1 fruit fly cellular context compared by ENCODE assay signal in the genomic region with DNA sequence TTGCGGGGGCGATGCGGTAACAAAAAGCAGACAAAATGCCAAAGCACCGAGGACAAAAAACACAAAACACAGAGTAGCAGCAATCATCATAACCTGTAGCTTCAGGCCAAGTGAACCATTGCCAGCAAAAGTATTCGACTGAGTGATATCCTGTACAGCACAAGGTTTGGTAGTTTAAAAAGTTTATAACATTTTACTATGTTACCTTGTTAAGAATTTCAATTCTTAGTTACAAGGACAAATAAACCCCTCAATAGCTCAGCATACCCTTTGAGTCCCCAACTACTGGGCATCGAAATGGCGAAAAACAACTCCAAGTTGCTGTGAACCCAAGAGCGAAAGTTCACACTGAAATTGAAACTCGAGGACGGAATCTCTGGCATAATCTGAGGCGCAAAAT.
TF ChIP-seq lines count a peak whose summit lies in the region.

No protein-coding gene starts in this region.

TF ChIP-seq in whole organism, embryonic, 481 proteins besides CTCF, POLR2A, EP300 and RAD21 (continued from another document and continues in another):
- TF ChIP-seq kay (GFP tag; optimal IDR thresholded peaks at IDR 0.05; lab: Kevin White, UChicago) = no peak
- peak; percentile 42 for TF ChIP-seq Meics (GFP tag; optimal IDR thresholded peaks at IDR 0.05; lab: Kevin White, UChicago)
- TF ChIP-seq CG10654 (GFP tag; optimal IDR thresholded peaks at IDR 0.05; lab: Kevin White, UChicago) = no peak
- no peak for TF ChIP-seq Mes4 (GFP tag; optimal IDR thresholded peaks at IDR 0.05; lab: Kevin White, UChicago)
- no peak for TF ChIP-seq ap (GFP tag; IDR thresholded peaks at IDR 0.05; lab: Robert Waterston, UW)
- TF ChIP-seq ab (GFP tag; optimal IDR thresholded peaks at IDR 0.05; lab: Kevin White, UChicago) = no peak
- TF ChIP-seq kah (GFP tag; optimal IDR thresholded peaks at IDR 0.05; lab: Kevin White, UChicago) = no peak
- TF ChIP-seq oc (tag; optimal IDR thresholded peaks at IDR 0.05; lab: Kevin White, UChicago) = no peak
- no peak for TF ChIP-seq CG10462 (GFP tag; optimal IDR thresholded peaks at IDR 0.05; lab: Kevin White, UChicago)
- TF ChIP-seq cwo (GFP tag; optimal IDR thresholded peaks at IDR 0.05; lab: Kevin White, UChicago) = no peak
- TF ChIP-seq ttk (GFP tag; IDR thresholded peaks at IDR 0.05; lab: Robert Waterston, UW) = peak; percentile 33; the same call in 1 of the 2 replicates
- no peak for TF ChIP-seq wek (GFP tag; optimal IDR thresholded peaks at IDR 0.05; lab: Kevin White, UChicago)
- no peak for TF ChIP-seq Sry-β (GFP tag; optimal IDR thresholded peaks at IDR 0.05; lab: Kevin White, UChicago)
- TF ChIP-seq tin (GFP tag; optimal IDR thresholded peaks at IDR 0.05; lab: Kevin White, UChicago) = no peak
- TF ChIP-seq CG9215 (GFP tag; IDR thresholded peaks at IDR 0.05; lab: Robert Waterston, UW) = no peak
- no peak for TF ChIP-seq CG4820 (GFP tag; optimal IDR thresholded peaks at IDR 0.05; lab: Kevin White, UChicago)
- no peak for TF ChIP-seq CG11247 (GFP tag; IDR thresholded peaks at IDR 0.05; lab: Robert Waterston, UW)
- TF ChIP-seq Fer1 (GFP tag; optimal IDR thresholded peaks at IDR 0.05; lab: Kevin White, UChicago) = peak; percentile 17
- no peak for TF ChIP-seq Poxn (GFP tag; IDR thresholded peaks at IDR 0.05; lab: Robert Waterston, UW)
- TF ChIP-seq ranshi (GFP tag; IDR thresholded peaks at IDR 0.05; lab: Robert Waterston, UW) = no peak
- no peak for TF ChIP-seq peb (GFP tag; IDR thresholded peaks at IDR 0.05; lab: Robert Waterston, UW)
- TF ChIP-seq CG17612 (GFP tag; IDR thresholded peaks at IDR 0.05; lab: Robert Waterston, UW) = no peak
- TF ChIP-seq crc (GFP tag; optimal IDR thresholded peaks at IDR 0.05; lab: Kevin White, UChicago) = no peak
- TF ChIP-seq CG10147 (GFP tag; optimal IDR thresholded peaks at IDR 0.05; lab: Kevin White, UChicago) = no peak
- TF ChIP-seq CG5245 (GFP tag; optimal IDR thresholded peaks at IDR 0.05; lab: Kevin White, UChicago) = no peak
- TF ChIP-seq tna (GFP tag; IDR thresholded peaks at IDR 0.05; lab: Robert Waterston, UW; ENCODE audit: partially characterized antibody) = no peak
- no peak for TF ChIP-seq CG2116 (GFP tag; optimal IDR thresholded peaks at IDR 0.05; lab: Kevin White, UChicago)
- no peak for TF ChIP-seq yki (optimal IDR thresholded peaks at IDR 0.05; lab: Kevin White, UChicago)
- TF ChIP-seq CG5180 (GFP tag; optimal IDR thresholded peaks at IDR 0.05; lab: Kevin White, UChicago) = no peak
- TF ChIP-seq fd64A (GFP tag; optimal IDR thresholded peaks at IDR 0.05; lab: Kevin White, UChicago) = no peak
- TF ChIP-seq CG10431 (GFP tag; optimal IDR thresholded peaks at IDR 0.05; lab: Kevin White, UChicago) = no peak
- TF ChIP-seq CG8089 (GFP tag; optimal IDR thresholded peaks at IDR 0.05; lab: Kevin White, UChicago) = no peak
- TF ChIP-seq CG12659 (GFP tag; optimal IDR thresholded peaks at IDR 0.05; lab: Kevin White, UChicago) = peak; percentile 14
- TF ChIP-seq pros (GFP tag; optimal IDR thresholded peaks at IDR 0.05; lab: Kevin White, UChicago) = no peak
- TF ChIP-seq NfI (GFP tag; optimal IDR thresholded peaks at IDR 0.05; lab: Kevin White, UChicago) = peak; percentile 3
- TF ChIP-seq eve (GFP tag; optimal IDR thresholded peaks at IDR 0.05; lab: Kevin White, UChicago) = no peak
- TF ChIP-seq slou (GFP tag; optimal IDR thresholded peaks at IDR 0.05; lab: Kevin White, UChicago) = no peak
- TF ChIP-seq pita (GFP tag; optimal IDR thresholded peaks at IDR 0.05; lab: Kevin White, UChicago) = no peak
- TF ChIP-seq Doc2 (GFP tag; IDR thresholded peaks at IDR 0.05; lab: Robert Waterston, UW) = no peak
- no peak for TF ChIP-seq CG9727 (GFP tag; optimal IDR thresholded peaks at IDR 0.05; lab: Kevin White, UChicago)
- no peak for TF ChIP-seq br (optimal IDR thresholded peaks at IDR 0.05; lab: Kevin White, UChicago)
- TF ChIP-seq exex (tag; optimal IDR thresholded peaks at IDR 0.05; lab: Kevin White, UChicago) = no peak
- no peak for TF ChIP-seq Bdp1 (GFP tag; optimal IDR thresholded peaks at IDR 0.05; lab: Kevin White, UChicago)
- TF ChIP-seq pan (optimal IDR thresholded peaks at IDR 0.05; lab: Kevin White, UChicago) = no peak
- TF ChIP-seq pan (GFP tag; optimal IDR thresholded peaks at IDR 0.05 in 1 of 2, IDR thresholded peaks at IDR 0.05 in 1 of 2) = no peak
- TF ChIP-seq twi (tag; optimal IDR thresholded peaks at IDR 0.05; lab: Kevin White, UChicago) = no peak
- TF ChIP-seq mam (GFP tag; optimal IDR thresholded peaks at IDR 0.05; lab: Kevin White, UChicago) = peak; percentile 31
- no peak for TF ChIP-seq CG12299 (tag; optimal IDR thresholded peaks at IDR 0.05; lab: Kevin White, UChicago)
- no peak for TF ChIP-seq CHES-1-like (GFP tag; optimal IDR thresholded peaks at IDR 0.05; lab: Kevin White, UChicago)
- TF ChIP-seq CG17385 (GFP tag; optimal IDR thresholded peaks at IDR 0.05; lab: Kevin White, UChicago) = no peak
- TF ChIP-seq Camta (GFP tag; optimal IDR thresholded peaks at IDR 0.05; lab: Kevin White, UChicago) = no peak
- TF ChIP-seq eyg (GFP tag; optimal IDR thresholded peaks at IDR 0.05; lab: Kevin White, UChicago) = no peak
- TF ChIP-seq vvl (GFP tag; IDR thresholded peaks at IDR 0.05; lab: Robert Waterston, UW) = peak; percentile 53; the same call in 1 of the 2 replicates
- no peak for TF ChIP-seq CG32767 (GFP tag; IDR thresholded peaks at IDR 0.05; lab: Robert Waterston, UW)
- TF ChIP-seq Fer3 (tag; optimal IDR thresholded peaks at IDR 0.05; lab: Kevin White, UChicago) = peak; percentile 36
- TF ChIP-seq dmrt11E (tag; optimal IDR thresholded peaks at IDR 0.05; lab: Kevin White, UChicago) = no peak
- TF ChIP-seq Ada2b (GFP tag; IDR thresholded peaks at IDR 0.05; lab: Robert Waterston, UW) = no peak
- TF ChIP-seq Rfx (GFP tag; IDR thresholded peaks at IDR 0.05; lab: Robert Waterston, UW) = peak; percentile 65
- no peak for TF ChIP-seq CG14965 (GFP tag; optimal IDR thresholded peaks at IDR 0.05; lab: Kevin White, UChicago; ENCODE audit: borderline replicate concordance)
- TF ChIP-seq GATAe (GFP tag; conservative IDR thresholded peaks at IDR 0.05; lab: Robert Waterston, UW) = no peak
- no peak for TF ChIP-seq CG9876 (GFP tag; optimal IDR thresholded peaks at IDR 0.05; lab: Kevin White, UChicago)
- TF ChIP-seq bsh (GFP tag; optimal IDR thresholded peaks at IDR 0.05; lab: Kevin White, UChicago) = no peak
- no peak for TF ChIP-seq CG6689 (GFP tag; IDR thresholded peaks at IDR 0.05; lab: Robert Waterston, UW)
- TF ChIP-seq CG8944 (GFP tag; optimal IDR thresholded peaks at IDR 0.05; lab: Kevin White, UChicago) = no peak
- no peak for TF ChIP-seq gro (GFP tag; optimal IDR thresholded peaks at IDR 0.05; lab: Kevin White, UChicago)
- TF ChIP-seq Dp (GFP tag; optimal IDR thresholded peaks at IDR 0.05; lab: Kevin White, UChicago) = no peak
- no peak for TF ChIP-seq CG7357 (GFP tag; IDR thresholded peaks at IDR 0.05; lab: Robert Waterston, UW)
- no peak for TF ChIP-seq CG17361 (GFP tag; IDR thresholded peaks at IDR 0.05; lab: Robert Waterston, UW)
- no peak for TF ChIP-seq CG8290 (GFP tag; optimal IDR thresholded peaks at IDR 0.05; lab: Kevin White, UChicago)
- peak in 1 of 2 experiments; percentile 63 for TF ChIP-seq CG8290 (tag; optimal IDR thresholded peaks at IDR 0.05; lab: Kevin White, UChicago)
- TF ChIP-seq CG7839 (tag; optimal IDR thresholded peaks at IDR 0.05; lab: Kevin White, UChicago) = peak; percentile 42
- no peak for TF ChIP-seq Mad (GFP tag; optimal IDR thresholded peaks at IDR 0.05; lab: Kevin White, UChicago)
- TF ChIP-seq lilli (GFP tag; optimal IDR thresholded peaks at IDR 0.05; lab: Kevin White, UChicago) = peak; percentile 32
- no peak for TF ChIP-seq NK7.1 (GFP tag; optimal IDR thresholded peaks at IDR 0.05; lab: Kevin White, UChicago)
- peak; percentile 91 for TF ChIP-seq Ets65A (GFP tag; lab: Kevin White, UChicago)
- TF ChIP-seq CG13624 (GFP tag; optimal IDR thresholded peaks at IDR 0.05; lab: Kevin White, UChicago) = peak; percentile 5
- TF ChIP-seq Hsf (GFP tag; optimal IDR thresholded peaks at IDR 0.05; lab: Kevin White, UChicago) = no peak
- TF ChIP-seq CG10274 (GFP tag; optimal IDR thresholded peaks at IDR 0.05; lab: Kevin White, UChicago) = no peak
- TF ChIP-seq Sin3A (optimal IDR thresholded peaks at IDR 0.05; lab: Kevin White, UChicago) = no peak
- peak; percentile 31 for TF ChIP-seq grau (tag; optimal IDR thresholded peaks at IDR 0.05; lab: Kevin White, UChicago)
- no peak for TF ChIP-seq CG10979 (tag; optimal IDR thresholded peaks at IDR 0.05; lab: Kevin White, UChicago)
- TF ChIP-seq CG15514 (GFP tag; optimal IDR thresholded peaks at IDR 0.05; lab: Kevin White, UChicago) = peak; percentile 15
- TF ChIP-seq CG6175 (GFP tag; IDR thresholded peaks at IDR 0.05; lab: Robert Waterston, UW) = no peak
- TF ChIP-seq nom (GFP tag; optimal IDR thresholded peaks at IDR 0.05; lab: Kevin White, UChicago) = no peak
- no peak for TF ChIP-seq prd (optimal IDR thresholded peaks at IDR 0.05; lab: Kevin White, UChicago)
- TF ChIP-seq prd (GFP tag; IDR thresholded peaks at IDR 0.05; lab: Robert Waterston, UW) = peak; percentile 40; the same call in 1 of the 3 replicates
- TF ChIP-seq Nf-YB (GFP tag; optimal IDR thresholded peaks at IDR 0.05; lab: Kevin White, UChicago) = no peak
- TF ChIP-seq B-H1 (GFP tag; IDR thresholded peaks at IDR 0.05; lab: Robert Waterston, UW) = no peak
- no peak for TF ChIP-seq fd3F (GFP tag; optimal IDR thresholded peaks at IDR 0.05; lab: Kevin White, UChicago)
- no peak for TF ChIP-seq CG4360 (GFP tag; IDR thresholded peaks at IDR 0.05; lab: Robert Waterston, UW)
- TF ChIP-seq CG31224 (GFP tag; IDR thresholded peaks at IDR 0.05; lab: Robert Waterston, UW) = 0 out of 2 replicates have a peak, but pooled peaks have one; percentile 10
- TF ChIP-seq CG3726 (GFP tag; IDR thresholded peaks at IDR 0.05; lab: Robert Waterston, UW) = no peak
- TF ChIP-seq E2f2 (GFP tag; IDR thresholded peaks at IDR 0.05; lab: Robert Waterston, UW) = no peak
- no peak for TF ChIP-seq Doc3 (GFP tag; IDR thresholded peaks at IDR 0.05; lab: Robert Waterston, UW; ENCODE audit: partially characterized antibody)
- TF ChIP-seq CG6854 (GFP tag; optimal IDR thresholded peaks at IDR 0.05; lab: Kevin White, UChicago) = no peak
- TF ChIP-seq HmgD (GFP tag; optimal IDR thresholded peaks at IDR 0.05; lab: Kevin White, UChicago) = no peak
- peak; percentile 19 for TF ChIP-seq Sox102F (GFP tag; optimal IDR thresholded peaks at IDR 0.05; lab: Kevin White, UChicago)
- TF ChIP-seq vnd (GFP tag; IDR thresholded peaks at IDR 0.05; lab: Robert Waterston, UW; ENCODE audit: partially characterized antibody) = no peak
- TF ChIP-seq ewg (GFP tag; optimal IDR thresholded peaks at IDR 0.05; lab: Kevin White, UChicago) = no peak
- no peak for TF ChIP-seq aop (GFP tag; IDR thresholded peaks at IDR 0.05; lab: Robert Waterston, UW)
- TF ChIP-seq CG6272 (GFP tag; IDR thresholded peaks at IDR 0.05; lab: Robert Waterston, UW) = no peak
- TF ChIP-seq nau (GFP tag; optimal IDR thresholded peaks at IDR 0.05; lab: Kevin White, UChicago) = no peak
- no peak for TF ChIP-seq CG18262 (tag; optimal IDR thresholded peaks at IDR 0.05; lab: Kevin White, UChicago)
- no peak for TF ChIP-seq Scr (GFP tag; IDR thresholded peaks at IDR 0.05; lab: Robert Waterston, UW; ENCODE audit: partially characterized antibody)
- no peak for TF ChIP-seq tup (GFP tag; optimal IDR thresholded peaks at IDR 0.05; lab: Kevin White, UChicago)
- 0 out of 3 replicates have a peak, but pooled peaks have one; percentile 8 for TF ChIP-seq CG11695 (GFP tag; IDR thresholded peaks at IDR 0.05; lab: Robert Waterston, UW)
- no peak for TF ChIP-seq Dip2 (GFP tag; IDR thresholded peaks at IDR 0.05; lab: Robert Waterston, UW)
- TF ChIP-seq dysf (GFP tag; IDR thresholded peaks at IDR 0.05; lab: Robert Waterston, UW) = peak; percentile 58
- TF ChIP-seq CG1792 (GFP tag; optimal IDR thresholded peaks at IDR 0.05; lab: Kevin White, UChicago) = no peak
- TF ChIP-seq CG12071 (GFP tag; optimal IDR thresholded peaks at IDR 0.05; lab: Kevin White, UChicago) = no peak
- peak; percentile 8 for TF ChIP-seq CG13424 (tag; optimal IDR thresholded peaks at IDR 0.05; lab: Kevin White, UChicago)
- TF ChIP-seq slbo (GFP tag; IDR thresholded peaks at IDR 0.05; lab: Robert Waterston, UW) = peak; percentile 68; the same call in 1 of the 2 replicates
- no peak for TF ChIP-seq CG14441 (GFP tag; IDR thresholded peaks at IDR 0.05; lab: Robert Waterston, UW)
- TF ChIP-seq seq (GFP tag; IDR thresholded peaks at IDR 0.05; lab: Robert Waterston, UW) = no peak
- TF ChIP-seq CG8281 (tag; optimal IDR thresholded peaks at IDR 0.05; lab: Kevin White, UChicago) = no peak
- TF ChIP-seq fd96Cb (tag; optimal IDR thresholded peaks at IDR 0.05; lab: Kevin White, UChicago) = no peak
- no peak for TF ChIP-seq klu (GFP tag; IDR thresholded peaks at IDR 0.05; lab: Robert Waterston, UW)
- TF ChIP-seq CG10267 (tag; optimal IDR thresholded peaks at IDR 0.05; lab: Kevin White, UChicago) = no peak
- TF ChIP-seq CG11398 (GFP tag; optimal IDR thresholded peaks at IDR 0.05; lab: Kevin White, UChicago) = no peak
- no peak for TF ChIP-seq sna (GFP tag; IDR thresholded peaks at IDR 0.05; lab: Robert Waterston, UW; ENCODE audit: partially characterized antibody)
- TF ChIP-seq cg (GFP tag; optimal IDR thresholded peaks at IDR 0.05; lab: Kevin White, UChicago) = no peak
- TF ChIP-seq fru (optimal IDR thresholded peaks at IDR 0.05; lab: Kevin White, UChicago) = no peak
- TF ChIP-seq sqz (GFP tag; optimal IDR thresholded peaks at IDR 0.05; lab: Kevin White, UChicago) = no peak
- no peak for TF ChIP-seq sr (GFP tag; IDR thresholded peaks at IDR 0.05; lab: Robert Waterston, UW)
- TF ChIP-seq nerfin-1 (tag; optimal IDR thresholded peaks at IDR 0.05; lab: Kevin White, UChicago) = no peak
- no peak for TF ChIP-seq CG15073 (GFP tag; optimal IDR thresholded peaks at IDR 0.05; lab: Kevin White, UChicago)
- TF ChIP-seq row (GFP tag; IDR thresholded peaks at IDR 0.05; lab: Robert Waterston, UW) = peak; percentile 66
- no peak for TF ChIP-seq hth (optimal IDR thresholded peaks at IDR 0.05; lab: Kevin White, UChicago)
- TF ChIP-seq CG14710 (tag; optimal IDR thresholded peaks at IDR 0.05; lab: Kevin White, UChicago) = no peak
- no peak for TF ChIP-seq h (optimal IDR thresholded peaks at IDR 0.05; lab: Kevin White, UChicago)
- no peak for TF ChIP-seq CG10565 (GFP tag; optimal IDR thresholded peaks at IDR 0.05; lab: Kevin White, UChicago)
- no peak for TF ChIP-seq HLHmδ (GFP tag; optimal IDR thresholded peaks at IDR 0.05; lab: Kevin White, UChicago)
- TF ChIP-seq shn (GFP tag; optimal IDR thresholded peaks at IDR 0.05; lab: Kevin White, UChicago) = no peak
- TF ChIP-seq CG16813 (GFP tag; IDR thresholded peaks at IDR 0.05; lab: Robert Waterston, UW; ENCODE audit: partially characterized antibody) = no peak
